Worm (Caenorhabditis elegans) whole organism, late embryonic: ENCODE measurements around the gene ccep-135.

ENCODE experiments used
- K09A11.1 ChIP-seq: sonication (generic microtip); optimal IDR thresholded peaks from 2 replicates; lab custom pipeline; 2017; ENCODE audit warnings: antibody characterized with exemption, mild to moderate bottlenecking, missing genetic modification characterization, missing compliant biosample characterization; ENCODE audit not compliant: insufficient read depth
- ceh-18 ChIP-seq: sonication (generic microtip); optimal IDR thresholded peaks from 2 replicates; lab custom pipeline; 2016; ENCODE audit warnings: missing genetic modification characterization, missing compliant biosample characterization
- ceh-24 ChIP-seq: sonication (generic microtip); optimal IDR thresholded peaks from 2 replicates; lab custom pipeline; 2016; ENCODE audit warnings: mild to moderate bottlenecking, missing genetic modification characterization, missing compliant biosample characterization
- lin-11 ChIP-seq: fragments of 200-800 bp; sonication (Bioruptor generic); optimal IDR thresholded peaks from 2 replicates; lab custom pipeline; 2018; ENCODE audit warnings: mild to moderate bottlenecking, missing genetic modification characterization, missing compliant biosample characterization
- pha-2 ChIP-seq: sonication (generic microtip); optimal IDR thresholded peaks from 2 replicates; lab custom pipeline; 2017; ENCODE audit warnings: mild to moderate bottlenecking, missing genetic modification characterization, missing compliant biosample characterization
- unc-42 ChIP-seq: sonication (generic microtip); optimal IDR thresholded peaks from 2 replicates; lab custom pipeline; 2016; ENCODE audit warnings: missing genotype, missing genetic modification characterization, missing compliant biosample characterization

DNA sequence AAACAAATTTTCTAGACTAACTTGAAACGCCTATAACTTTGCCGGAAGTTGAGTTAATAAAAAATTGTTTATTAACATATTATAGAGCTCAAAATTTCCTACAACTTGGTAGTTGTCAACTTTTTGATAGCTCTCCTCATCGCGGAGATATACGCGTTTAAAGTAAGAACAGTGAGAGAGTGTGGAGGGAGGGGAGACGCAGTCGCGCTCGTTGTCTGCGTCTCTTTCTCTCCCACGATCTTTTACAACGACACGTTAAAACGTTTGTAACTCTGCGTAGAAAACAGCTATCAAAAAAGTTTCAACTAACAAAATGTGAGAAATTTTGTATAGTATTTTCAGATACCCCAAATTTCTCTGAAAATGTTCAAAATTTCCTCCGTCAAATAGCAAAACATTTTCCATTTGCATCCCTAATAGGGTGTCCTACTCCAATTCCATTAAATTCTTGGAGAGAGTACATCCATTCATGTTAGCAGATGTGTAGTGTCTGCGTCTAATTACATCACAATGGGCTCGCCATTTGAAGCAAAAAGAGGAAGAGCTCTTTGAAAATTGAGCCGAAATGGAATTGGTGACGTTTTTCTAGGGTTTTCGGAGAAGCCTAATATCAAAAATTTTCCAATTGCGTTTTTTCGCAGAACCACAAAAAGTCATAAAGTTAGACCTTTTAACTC is 44.8 kb downstream of the ccep-135 start:
- TF ChIP-seq ceh-24 (tag; lab: Kevin White, UChicago), result no peak
- TF ChIP-seq lin-11 (tag; lab: Kevin White, UChicago), result no peak
- peak; percentile 93 for TF ChIP-seq unc-42 (tag; lab: Kevin White, UChicago)
- no peak for TF ChIP-seq ceh-18 (tag; lab: Kevin White, UChicago)
- TF ChIP-seq K09A11.1 (tag; lab: Kevin White, UChicago), result no peak
- no peak for TF ChIP-seq pha-2 (tag; lab: Kevin White, UChicago)
